Fruit fly (Drosophila melanogaster): ENCODE data around the gene CG7781.

DNA sequence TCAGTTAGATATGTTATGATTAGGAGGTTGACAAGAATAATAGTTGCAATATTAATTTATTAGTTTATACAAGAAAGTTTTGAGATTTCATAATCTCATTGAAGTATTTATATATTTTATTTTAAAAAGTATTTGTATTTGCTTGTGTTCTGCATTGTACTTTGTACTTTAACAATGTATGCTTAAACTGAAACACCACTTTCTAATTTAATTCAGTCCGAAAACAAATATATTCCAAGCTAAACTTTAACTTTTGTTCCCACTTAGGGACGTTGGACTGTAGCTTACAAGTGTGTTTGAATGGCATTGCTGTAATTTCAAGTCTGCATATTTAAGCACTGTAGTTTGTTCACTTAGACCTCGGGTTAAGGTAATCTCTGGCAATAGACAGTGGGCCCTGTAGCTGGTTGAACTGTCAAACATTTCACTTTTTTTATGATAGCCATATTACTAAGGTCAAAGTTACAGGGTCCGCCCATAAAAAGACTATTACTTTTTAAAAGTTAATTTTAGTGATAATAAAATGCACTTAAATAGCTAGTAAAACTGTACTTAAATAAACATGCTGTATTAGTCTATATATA lies 46.2 kb upstream of the CG7781 start:
- TF ChIP-seq CG8478 (optimal IDR thresholded peaks at IDR 0.05) (no peak), CTCF (optimal IDR thresholded peaks at IDR 0.05) (no peak)

Measured in S2 (cell line).